Fruit fly (Drosophila melanogaster) whole organism: Measurements from ENCODE around the gene CG7573.

Experiments
- CG8478 ChIP-seq: fragments of >200 bp; optimal IDR thresholded peaks from 2 replicates; lab custom pipeline; 2018; ENCODE audit warnings: inconsistent platforms
- Dll ChIP-seq: fragments of >200 bp; optimal IDR thresholded peaks from 2 replicates; lab custom pipeline; 2017
- EcR ChIP-seq, 2 experiments: fragments of >200 bp; optimal IDR thresholded peaks; 2 replicates each; lab custom pipeline; 2017; ENCODE audit warnings: missing biosample characterization in 2 of 2, missing genetic modification characterization in 2 of 2, missing genetic modification reagents in 2 of 2
- pan ChIP-seq: fragments of >200 bp; optimal IDR thresholded peaks from 2 replicates; lab custom pipeline; 2017
- psq ChIP-seq: fragments of >200 bp; optimal IDR thresholded peaks from 2 replicates; lab custom pipeline; 2017
- usp ChIP-seq: fragments of >200 bp; optimal IDR thresholded peaks from 2 replicates; lab custom pipeline; 2017; ENCODE audit warnings: missing biosample characterization, missing genetic modification characterization, mixed read lengths

CG7573 gene

dm6 chr3L:11280574-11281135, 30.9 kb upstream of the CG7573 start:
- TF ChIP-seq psq, result no peak

dm6 chr3L:11284091-11285023, 27.2 kb upstream of the CG7573 start:
- no peak for TF ChIP-seq EcR (GFP tag; optimal IDR thresholded peaks at IDR 0.05; lab: Kevin White, UChicago)
- no peak for TF ChIP-seq usp (GFP tag; lab: Kevin White, UChicago)
- TF ChIP-seq Dll (lab: Kevin White, UChicago), result no peak
- TF ChIP-seq pan (lab: Kevin White, UChicago), result no peak
- no peak for TF ChIP-seq CG8478 (lab: Kevin White, UChicago)

dm6 chr3L:11285066-11285465, 26.5 kb upstream of the CG7573 start:
- TF ChIP-seq psq, result no peak
- no peak for TF ChIP-seq usp (GFP tag; lab: Kevin White, UChicago)
- TF ChIP-seq pan (lab: Kevin White, UChicago), result no peak

- TF ChIP-seq EcR (GFP tag; optimal IDR thresholded peaks at IDR 0.05; lab: Kevin White, UChicago) (no peak), usp (GFP tag; lab: Kevin White, UChicago) (no peak), Dll (lab: Kevin White, UChicago) (no peak), CG8478 (lab: Kevin White, UChicago) (no peak), psq (no peak), pan (lab: Kevin White, UChicago) (no peak)
Observed at dm6 chr3L:11285572-11286276, 25.8 kb upstream of the CG7573 start.

- TF ChIP-seq pan (lab: Kevin White, UChicago), result no peak
- TF ChIP-seq CG8478 (lab: Kevin White, UChicago), result no peak
- no peak for TF ChIP-seq usp (GFP tag; lab: Kevin White, UChicago)
- no peak for TF ChIP-seq EcR (GFP tag; optimal IDR thresholded peaks at IDR 0.05; lab: Kevin White, UChicago)
Observed at dm6 chr3L:11286603-11287011, 24.9 kb upstream of the CG7573 start.

dm6 chr3L:11287977-11288376, 23.6 kb upstream of the CG7573 start:
- no peak for TF ChIP-seq EcR (GFP tag; optimal IDR thresholded peaks at IDR 0.05; lab: Kevin White, UChicago)
- no peak for TF ChIP-seq CG8478 (lab: Kevin White, UChicago)
- TF ChIP-seq pan (lab: Kevin White, UChicago), result no peak
- TF ChIP-seq psq, result no peak
- no peak for TF ChIP-seq usp (GFP tag; lab: Kevin White, UChicago)
- no peak for TF ChIP-seq Dll (lab: Kevin White, UChicago)

dm6 chr3L:11289130-11289716, 22.3 kb upstream of the CG7573 start:
- no peak for TF ChIP-seq usp (GFP tag; lab: Kevin White, UChicago)
- TF ChIP-seq pan (lab: Kevin White, UChicago), result no peak
- no peak for TF ChIP-seq psq
- TF ChIP-seq CG8478 (lab: Kevin White, UChicago), result no peak
- TF ChIP-seq EcR (GFP tag; optimal IDR thresholded peaks at IDR 0.05; lab: Kevin White, UChicago), result no peak
- no peak for TF ChIP-seq Dll (lab: Kevin White, UChicago)

- no peak for TF ChIP-seq usp (GFP tag; lab: Kevin White, UChicago)
- no peak for TF ChIP-seq EcR (GFP tag; optimal IDR thresholded peaks at IDR 0.05; lab: Kevin White, UChicago)
- TF ChIP-seq CG8478 (lab: Kevin White, UChicago), result no peak
- TF ChIP-seq pan (lab: Kevin White, UChicago), result no peak
- TF ChIP-seq Dll (lab: Kevin White, UChicago), result no peak
- TF ChIP-seq psq, result no peak
Observed at dm6 chr3L:11290200-11290599, 21.3 kb upstream of the CG7573 start.

- TF ChIP-seq EcR (GFP tag; optimal IDR thresholded peaks at IDR 0.05; lab: Kevin White, UChicago), result no peak
- no peak for TF ChIP-seq Dll (lab: Kevin White, UChicago)
- TF ChIP-seq CG8478 (lab: Kevin White, UChicago), result no peak
- no peak for TF ChIP-seq pan (lab: Kevin White, UChicago)
- no peak for TF ChIP-seq usp (GFP tag; lab: Kevin White, UChicago)
- no peak for TF ChIP-seq psq
Observed at dm6 chr3L:11290796-11291195, 20.8 kb upstream of the CG7573 start.

- no peak for TF ChIP-seq CG8478 (lab: Kevin White, UChicago)
- TF ChIP-seq EcR (GFP tag; optimal IDR thresholded peaks at IDR 0.05; lab: Kevin White, UChicago), result no peak
- TF ChIP-seq usp (GFP tag; lab: Kevin White, UChicago), result no peak
- no peak for TF ChIP-seq pan (lab: Kevin White, UChicago)
- TF ChIP-seq Dll (lab: Kevin White, UChicago), result no peak
- no peak for TF ChIP-seq psq
Observed at dm6 chr3L:11291298-11292167, 20.0 kb upstream of the CG7573 start.
